Fruit fly (Drosophila melanogaster) whole organism, embryonic: ENCODE measurements around the gene Parg.

Experiments
- CG4617 ChIP-seq: fragments of 200-800 bp; sonication (Bioruptor generic); optimal IDR thresholded peaks from 3 replicates; lab custom pipeline; 2016; ENCODE audit warnings: missing biosample characterization, missing genetic modification characterization, borderline replicate concordance
- CG9876 ChIP-seq: fragments of 200-800 bp; sonication (Bioruptor generic); optimal IDR thresholded peaks from 2 replicates; lab custom pipeline; 2016; ENCODE audit warnings: missing biosample characterization, missing genetic modification characterization
- Kr ChIP-seq: fragments of 200-800 bp; sonication (Bioruptor generic); optimal IDR thresholded peaks from 2 replicates; lab custom pipeline; 2017; ENCODE audit warnings: missing biosample characterization, mild to moderate bottlenecking, missing genetic modification characterization
- tup ChIP-seq: fragments of 200-800 bp; sonication (Bioruptor generic); optimal IDR thresholded peaks from 2 replicates; lab custom pipeline; 2016; ENCODE audit warnings: missing biosample characterization, mild to moderate bottlenecking, missing genetic modification characterization, moderate library complexity

dm6 chrX:3674829-3675228, 3.5 kb upstream of the Parg start:
- TF ChIP-seq Kr (GFP tag; lab: Kevin White, UChicago) = no peak
- TF ChIP-seq CG4617 (GFP tag; lab: Kevin White, UChicago) = no peak
- no peak for TF ChIP-seq CG9876
- no peak for TF ChIP-seq tup
